Fruit fly (Drosophila melanogaster) whole organism, adult: Measurements from ENCODE around the gene CG6163.

ENCODE experiments used
- CG11617 ChIP-seq: fragments of 200-800 bp; sonication (Bioruptor generic); optimal IDR thresholded peaks from 2 replicates; lab custom pipeline; 2017; ENCODE audit warnings: mild to moderate bottlenecking, missing biosample characterization, missing genetic modification reagents, missing genetic modification characterization
- CG33017 ChIP-seq: fragments of 200-800 bp; sonication (Bioruptor generic); optimal IDR thresholded peaks from 2 replicates; lab custom pipeline; 2018; ENCODE audit warnings: missing biosample characterization, mild to moderate bottlenecking, missing genetic modification characterization, moderate library complexity
- Clk ChIP-seq: fragments of 200-800 bp; sonication (Bioruptor generic); optimal IDR thresholded peaks from 2 replicates; lab custom pipeline; 2017; ENCODE audit warnings: missing biosample characterization, missing genetic modification characterization
- bab1 ChIP-seq: fragments of 200-800 bp; sonication (Bioruptor generic); optimal IDR thresholded peaks from 3 replicates; lab custom pipeline; 2019; ENCODE audit warnings: missing biosample characterization, mild to moderate bottlenecking, missing genetic modification characterization, moderate library complexity

dm6 chr3L:11345536-11345935 is 19.1 kb downstream of the CG6163 start:
- TF ChIP-seq CG11617 (GFP tag; lab: Kevin White, UChicago) (no peak), CG33017 (tag; lab: Kevin White, UChicago) (no peak), Clk (GFP tag; lab: Kevin White, UChicago) (no peak), bab1 (GFP tag; lab: Kevin White, UChicago) (no peak)
